Fruit fly (Drosophila melanogaster) Kc167 (cell line): ENCODE measurements around the gene tral.

Source experiments
- Myc ChIP-seq: fragments of >200 bp; optimal IDR thresholded peaks from 2 replicates; lab custom pipeline; 2017; ENCODE audit warnings: missing external identifiers
- Sin3A ChIP-seq: fragments of >200 bp; optimal IDR thresholded peaks from 2 replicates; lab custom pipeline; 2018; ENCODE audit warnings: missing external identifiers
- h ChIP-seq: fragments of >200 bp; optimal IDR thresholded peaks from 3 replicates; lab custom pipeline; 2018; ENCODE audit warnings: missing external identifiers
- insv ChIP-seq: fragments of >200 bp; optimal IDR thresholded peaks from 3 replicates; lab custom pipeline; 2018; ENCODE audit warnings: missing external identifiers
- psq ChIP-seq: fragments of >200 bp; optimal IDR thresholded peaks from 2 replicates; lab custom pipeline; 2017; ENCODE audit warnings: missing external identifiers
- ttk ChIP-seq: sonication (Bioruptor generic); optimal IDR thresholded peaks from 2 replicates; lab custom pipeline; 2017; ENCODE audit warnings: missing external identifiers

Gene tral

dm6 chr3L:12517443-12518209, 2.8 kb downstream of the tral start:
- TF ChIP-seq psq (lab: Kevin White, UChicago), result no peak
- TF ChIP-seq h (lab: Kevin White, UChicago), result no peak
- TF ChIP-seq ttk (lab: Kevin White, UChicago), result no peak
- no peak for TF ChIP-seq insv (lab: Kevin White, UChicago)
- TF ChIP-seq Sin3A (lab: Kevin White, UChicago), result no peak

DNA sequence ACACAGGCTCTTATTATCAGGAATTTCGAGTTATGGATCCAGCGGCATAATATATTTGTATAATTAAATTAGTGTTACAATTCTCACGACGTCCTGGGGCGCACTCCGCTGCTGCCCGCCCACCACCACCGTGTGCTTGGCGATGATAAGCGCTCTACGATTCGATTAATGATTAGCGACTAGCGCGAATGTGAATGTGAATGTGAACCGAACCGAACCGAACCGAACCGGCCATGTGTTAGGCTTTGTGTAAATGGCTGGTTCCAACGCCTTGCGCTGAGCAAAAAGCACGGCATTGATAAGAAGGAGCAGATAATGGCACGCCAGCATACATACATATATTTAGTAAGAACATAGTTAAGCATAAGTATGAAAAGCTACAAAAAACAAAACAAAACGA, 4.5 kb downstream of the tral start:
- TF ChIP-seq ttk (lab: Kevin White, UChicago), result no peak
- no peak for TF ChIP-seq h (lab: Kevin White, UChicago)
- no peak for TF ChIP-seq psq (lab: Kevin White, UChicago)
- TF ChIP-seq Sin3A (lab: Kevin White, UChicago), result no peak
- TF ChIP-seq Myc (lab: Kevin White, UChicago), result no peak
- TF ChIP-seq insv (lab: Kevin White, UChicago), result no peak

DNA sequence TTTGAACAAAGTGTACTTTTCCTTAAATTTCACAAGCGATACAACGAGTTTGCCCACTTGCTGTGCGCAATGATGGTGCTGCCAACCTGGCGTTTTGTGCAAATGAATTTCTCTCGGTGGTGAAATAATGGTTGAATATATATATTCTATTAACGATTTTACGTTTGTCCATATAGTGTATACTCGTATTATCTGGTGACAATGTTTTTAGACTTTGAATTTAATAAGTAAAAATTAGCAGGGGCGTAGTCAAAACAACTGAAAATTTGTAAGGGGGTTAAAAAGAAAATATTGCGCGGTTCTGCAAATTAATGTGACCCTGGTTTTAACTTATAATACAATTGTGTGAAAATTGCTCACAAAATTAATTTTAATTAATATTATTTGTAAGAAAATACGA, 9.1 kb downstream of the tral start, which contains the start of the genes ver and Gcn5:
Gene ver, plus strand, starts transcription at position 47 of the 400 bp plus-strand sequence.
Gene Gcn5, minus strand, starts transcription at position 74 of the 400 bp plus-strand sequence.
- TF ChIP-seq psq (lab: Kevin White, UChicago) (no peak), Sin3A (lab: Kevin White, UChicago) (no peak), Myc (lab: Kevin White, UChicago) (no peak), ttk (lab: Kevin White, UChicago) (no peak), insv (lab: Kevin White, UChicago) (no peak), h (lab: Kevin White, UChicago) (no peak)

DNA sequence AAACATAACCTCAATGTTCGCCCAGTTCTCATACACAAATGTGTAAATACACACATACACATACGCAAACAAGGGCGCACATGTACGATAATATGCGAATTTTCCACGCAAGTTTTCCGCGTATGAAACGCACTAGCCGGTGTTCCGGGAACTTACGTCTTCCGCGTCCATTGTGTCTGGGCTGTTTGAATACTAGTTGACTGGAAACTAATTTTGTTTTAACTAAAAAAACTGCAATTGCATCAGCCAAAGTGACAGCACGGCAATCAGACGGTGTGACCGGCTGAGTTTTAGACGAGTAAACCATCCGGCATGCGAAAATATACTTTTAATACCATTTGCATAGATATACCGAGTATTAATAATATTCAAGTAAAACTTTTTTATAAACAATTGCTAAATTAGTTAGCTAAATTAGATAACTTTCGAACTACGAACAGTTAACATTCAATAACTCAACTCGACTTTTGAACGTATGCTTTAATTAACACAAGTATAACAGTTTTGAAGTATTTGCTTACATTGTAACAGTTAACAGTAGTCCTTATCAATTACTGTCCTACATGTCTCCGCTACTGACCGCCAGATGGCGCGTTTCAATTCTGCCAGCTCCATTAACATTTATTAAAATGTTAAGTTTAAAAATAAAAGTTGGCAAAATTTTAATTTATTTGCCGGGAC, 11.7 kb downstream of the tral start, which contains the start of gene eIF2beta:
Gene eIF2beta, minus strand, starts transcription at position 299 of the 681 bp plus-strand sequence.
- no peak for TF ChIP-seq ttk (lab: Kevin White, UChicago)
- no peak for TF ChIP-seq psq (lab: Kevin White, UChicago)
- no peak for TF ChIP-seq insv (lab: Kevin White, UChicago)
- no peak for TF ChIP-seq h (lab: Kevin White, UChicago)
- no peak for TF ChIP-seq Myc (lab: Kevin White, UChicago)
- no peak for TF ChIP-seq Sin3A (lab: Kevin White, UChicago)

- no peak for TF ChIP-seq insv (lab: Kevin White, UChicago)
- TF ChIP-seq psq (lab: Kevin White, UChicago), result no peak
- no peak for TF ChIP-seq h (lab: Kevin White, UChicago)
- no peak for TF ChIP-seq Myc (lab: Kevin White, UChicago)
- TF ChIP-seq Sin3A (lab: Kevin White, UChicago), result no peak
- no peak for TF ChIP-seq ttk (lab: Kevin White, UChicago)
Measured at dm6 chr3L:12529431-12530007, 14.7 kb downstream of the tral start.

DNA sequence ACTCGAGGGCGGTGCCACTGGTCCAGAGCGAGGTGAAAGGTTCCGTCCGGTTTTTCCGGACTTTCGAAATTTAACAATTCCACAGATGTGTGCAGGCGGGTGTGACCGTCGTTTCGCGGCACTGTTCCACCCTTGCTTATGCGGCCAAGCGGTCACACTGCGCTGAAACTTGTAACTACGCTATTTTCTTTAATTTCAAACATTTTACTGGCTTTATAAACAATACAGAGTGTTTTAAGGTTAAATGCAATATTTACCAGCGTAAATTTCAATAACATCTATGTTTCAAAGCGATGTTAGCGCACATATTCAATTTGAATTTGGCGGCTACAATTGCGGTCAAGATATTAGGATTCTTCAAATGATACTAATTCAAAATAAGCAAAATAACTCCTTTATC, 15.2 kb downstream of the tral start, which contains the start of gene nst:
Gene nst, minus strand, starts transcription at position 128 of the 400 bp plus-strand sequence.
- TF ChIP-seq h (lab: Kevin White, UChicago), result no peak
- no peak for TF ChIP-seq Sin3A (lab: Kevin White, UChicago)
- no peak for TF ChIP-seq ttk (lab: Kevin White, UChicago)
- TF ChIP-seq psq (lab: Kevin White, UChicago), result no peak
- TF ChIP-seq insv (lab: Kevin White, UChicago), result no peak
- no peak for TF ChIP-seq Myc (lab: Kevin White, UChicago)

DNA sequence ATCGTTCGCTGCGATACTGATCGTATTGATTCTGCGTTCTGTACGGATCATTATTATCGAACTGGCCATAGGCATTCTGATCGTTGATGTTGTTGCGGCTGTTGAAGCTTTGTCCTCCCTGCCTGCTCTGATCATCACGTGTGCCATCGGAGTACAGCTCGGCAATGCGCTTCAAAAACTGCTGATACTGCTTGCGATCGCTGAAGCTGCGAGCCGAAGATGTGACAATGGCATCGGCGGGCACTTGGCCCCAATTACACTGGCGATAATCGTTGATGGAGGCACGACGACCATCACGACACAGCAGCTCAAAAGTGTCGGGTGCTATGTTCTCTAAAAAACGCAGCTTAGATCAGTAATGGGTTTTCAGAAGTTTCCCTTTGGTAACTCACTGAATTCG, 17.4 kb downstream of the tral start:
- TF ChIP-seq Myc (lab: Kevin White, UChicago), result no peak
- no peak for TF ChIP-seq h (lab: Kevin White, UChicago)
- TF ChIP-seq ttk (lab: Kevin White, UChicago), result no peak
- TF ChIP-seq psq (lab: Kevin White, UChicago), result no peak
- no peak for TF ChIP-seq Sin3A (lab: Kevin White, UChicago)
- no peak for TF ChIP-seq insv (lab: Kevin White, UChicago)

DNA sequence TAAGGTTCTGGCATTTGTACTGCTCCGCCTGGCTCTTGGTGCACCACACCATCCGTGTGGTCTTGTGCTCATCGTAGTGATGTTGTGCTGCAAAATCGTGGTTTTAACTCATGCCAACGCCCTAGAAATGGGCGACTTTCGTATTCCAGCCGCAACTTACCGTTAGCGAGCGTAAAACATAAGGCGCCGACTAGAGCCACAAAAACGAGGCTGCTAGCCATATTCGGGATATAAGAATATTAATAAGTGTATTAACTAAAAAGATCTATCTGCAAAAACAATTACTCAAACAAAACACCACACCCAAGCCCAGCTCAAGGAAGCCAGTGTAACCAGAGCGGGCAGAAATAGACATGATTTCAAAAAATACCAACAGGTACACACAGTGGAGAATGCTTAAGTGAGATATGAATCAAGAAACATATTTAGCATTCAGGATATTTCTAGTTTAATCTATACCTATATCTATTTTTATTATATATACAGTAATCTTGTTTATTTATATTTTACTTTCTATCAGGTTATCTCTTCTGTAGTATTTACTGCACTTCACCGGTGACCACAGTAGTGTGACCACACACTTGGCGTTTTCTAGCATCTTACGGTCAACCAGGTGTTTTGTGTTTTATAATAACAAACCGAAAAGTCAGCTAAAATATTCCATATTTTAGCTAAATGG, 18.7 kb downstream of the tral start, which contains the start of the genes Tsf2 and CG34242:
Gene Tsf2, minus strand, starts transcription at position 333 of the 679 bp plus-strand sequence.
Gene CG34242, plus strand, starts transcription at position 605 of the 679 bp plus-strand sequence.
- TF ChIP-seq Sin3A (lab: Kevin White, UChicago), result no peak
- no peak for TF ChIP-seq Myc (lab: Kevin White, UChicago)
- TF ChIP-seq ttk (lab: Kevin White, UChicago), result no peak
- no peak for TF ChIP-seq insv (lab: Kevin White, UChicago)
- no peak for TF ChIP-seq h (lab: Kevin White, UChicago)
- no peak for TF ChIP-seq psq (lab: Kevin White, UChicago)

DNA sequence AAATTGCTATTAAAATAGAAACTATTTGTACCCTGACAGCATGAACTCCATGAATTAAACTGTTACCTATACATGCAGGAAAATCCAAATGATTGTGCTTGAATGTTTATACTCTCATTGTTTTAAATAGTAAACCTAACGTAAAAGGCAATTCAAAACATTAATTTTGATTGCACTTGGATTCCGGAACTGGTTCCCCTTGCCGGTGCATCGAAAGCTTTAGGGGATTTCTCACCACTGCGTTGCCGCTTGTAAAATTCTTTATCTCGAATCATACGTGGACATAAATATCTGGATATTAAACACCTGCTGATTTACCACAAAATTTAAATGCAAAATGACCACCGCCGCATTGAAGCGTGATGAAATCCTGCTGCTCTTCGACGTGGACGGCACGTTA, 19.5 kb downstream of the tral start, which contains the start of gene Pmm2:
Gene Pmm2, plus strand, starts transcription at position 273 of the 400 bp plus-strand sequence.
- no peak for TF ChIP-seq insv (lab: Kevin White, UChicago)
- TF ChIP-seq ttk (lab: Kevin White, UChicago), result no peak
- no peak for TF ChIP-seq Sin3A (lab: Kevin White, UChicago)
- no peak for TF ChIP-seq psq (lab: Kevin White, UChicago)
- no peak for TF ChIP-seq h (lab: Kevin White, UChicago)
- no peak for TF ChIP-seq Myc (lab: Kevin White, UChicago)

DNA sequence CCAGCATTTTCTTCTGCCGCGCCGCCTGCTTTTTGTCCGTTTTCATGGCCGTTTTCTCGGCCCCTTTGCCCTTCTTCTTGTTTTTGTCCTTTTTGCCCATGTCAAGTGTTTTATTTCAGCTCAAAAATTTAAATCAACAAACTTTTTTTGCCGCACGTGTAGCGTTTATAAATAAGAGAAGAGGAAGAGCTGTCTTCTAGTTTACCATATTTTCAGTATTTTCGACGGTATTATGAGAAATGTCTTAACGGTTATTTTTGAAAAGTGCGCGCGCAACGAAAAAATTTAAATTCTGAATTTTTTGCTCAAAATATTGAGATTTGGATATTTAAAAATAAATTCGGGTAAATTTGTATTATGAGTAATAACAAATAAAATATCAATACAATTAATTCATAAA, 22.3 kb downstream of the tral start, which contains the start of gene CG4069:
Gene CG4069, minus strand, starts transcription at position 193 of the 400 bp plus-strand sequence.
- no peak for TF ChIP-seq Sin3A (lab: Kevin White, UChicago)
- no peak for TF ChIP-seq Myc (lab: Kevin White, UChicago)
